Worm (Caenorhabditis elegans) whole organism, L4/young adult: ENCODE measurements around the gene W10C6.2.

Experiments
- W03F9.2 ChIP-seq: fragments of 150-350 bp; optimal IDR thresholded peaks from 2 replicates; lab custom pipeline; 2014; ENCODE audit warnings: missing biosample characterization, missing genetic modification characterization
- dao-5 ChIP-seq: sonication (generic microtip); optimal IDR thresholded peaks from 2 replicates; lab custom pipeline; 2016; ENCODE audit warnings: missing genotype, missing genetic modification characterization, moderate library complexity, missing compliant biosample characterization
- him-1 ChIP-seq: sonication (generic microtip); optimal IDR thresholded peaks from 2 replicates; lab custom pipeline; 2016; ENCODE audit warnings: missing genotype, missing genetic modification reagents, missing genetic modification characterization, missing compliant biosample characterization

W10C6.2 gene

ce11 chrII:11086770-11087169 is 34.9 kb downstream of the W10C6.2 start:
- TF ChIP-seq him-1 (tag; lab: Kevin White, UChicago), result no peak
- TF ChIP-seq W03F9.2 (tag; lab: Kevin White, UChicago), result no peak
- TF ChIP-seq dao-5 (tag; lab: Kevin White, UChicago), result no peak

ce11 chrII:11076550-11076949 is 45.1 kb downstream of the W10C6.2 start:
- no peak for TF ChIP-seq him-1 (tag; lab: Kevin White, UChicago)
- TF ChIP-seq dao-5 (tag; lab: Kevin White, UChicago), result no peak
- TF ChIP-seq W03F9.2 (tag; lab: Kevin White, UChicago), result no peak

- TF ChIP-seq W03F9.2 (tag; lab: Kevin White, UChicago), result no peak
- no peak for TF ChIP-seq him-1 (tag; lab: Kevin White, UChicago)
- no peak for TF ChIP-seq dao-5 (tag; lab: Kevin White, UChicago)
Measured at ce11 chrII:11072565-11072964, 49.1 kb downstream of the W10C6.2 start.
